Fruit fly (Drosophila melanogaster) Kc167 (cell line): ENCODE measurements around the gene CG13842.

Experiments used
- Myc ChIP-seq: fragments of >200 bp; optimal IDR thresholded peaks from 2 replicates; lab custom pipeline; 2017; ENCODE audit warnings: missing external identifiers
- Sin3A ChIP-seq: fragments of >200 bp; optimal IDR thresholded peaks from 2 replicates; lab custom pipeline; 2018; ENCODE audit warnings: missing external identifiers
- h ChIP-seq: fragments of >200 bp; optimal IDR thresholded peaks from 3 replicates; lab custom pipeline; 2018; ENCODE audit warnings: missing external identifiers
- insv ChIP-seq: fragments of >200 bp; optimal IDR thresholded peaks from 3 replicates; lab custom pipeline; 2018; ENCODE audit warnings: missing external identifiers
- psq ChIP-seq: fragments of >200 bp; optimal IDR thresholded peaks from 2 replicates; lab custom pipeline; 2017; ENCODE audit warnings: missing external identifiers
- ttk ChIP-seq: sonication (Bioruptor generic); optimal IDR thresholded peaks from 2 replicates; lab custom pipeline; 2017; ENCODE audit warnings: missing external identifiers

CG13842 gene

DNA sequence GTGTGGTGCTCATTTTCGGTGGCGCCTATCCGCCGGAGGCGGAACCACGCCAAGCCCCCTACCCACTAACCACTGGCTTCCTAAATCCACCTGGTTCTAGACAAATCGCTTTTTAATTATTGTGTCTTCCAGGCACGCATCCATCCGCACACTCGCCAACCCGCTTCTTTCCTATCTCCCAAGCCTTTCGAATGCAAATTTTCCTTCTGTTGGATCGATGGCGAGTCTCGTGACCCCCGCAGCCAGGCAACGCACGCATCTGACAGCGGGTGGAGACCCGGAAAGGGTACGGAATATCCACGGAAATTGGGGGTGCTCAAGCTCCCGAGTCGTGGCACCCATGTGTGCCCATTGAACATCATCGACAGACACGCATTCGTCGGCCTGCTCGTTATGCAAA is at the start of gene CG13842:
Gene CG13842, minus strand, starts transcription at position 101 of the 400 bp plus-strand sequence.
- TF ChIP-seq h (lab: Kevin White, UChicago) (no peak), ttk (lab: Kevin White, UChicago) (no peak), Myc (lab: Kevin White, UChicago) (no peak), Sin3A (lab: Kevin White, UChicago) (no peak)

DNA sequence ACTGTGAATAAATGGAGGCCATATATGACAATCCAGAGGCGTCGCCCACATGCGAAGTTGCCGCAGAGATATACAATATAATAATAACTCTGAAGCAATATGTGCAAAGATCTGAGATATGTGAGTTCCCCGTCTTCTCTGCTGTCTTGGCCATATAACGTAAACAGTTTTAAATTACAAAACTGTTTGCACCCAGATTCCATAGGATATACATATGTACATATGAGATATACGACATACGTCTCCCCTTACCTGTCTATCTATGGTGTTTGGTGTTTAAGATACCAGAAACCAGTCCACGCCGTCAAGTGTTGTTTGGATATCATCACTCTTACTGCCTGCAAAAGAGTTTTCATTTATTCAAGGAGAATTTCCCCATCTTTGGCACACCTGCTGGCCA is 49.2 kb upstream of the CG13842 start:
- TF ChIP-seq ttk (lab: Kevin White, UChicago) = no peak
- TF ChIP-seq Myc (lab: Kevin White, UChicago) = no peak
- no peak for TF ChIP-seq psq (lab: Kevin White, UChicago)
- TF ChIP-seq h (lab: Kevin White, UChicago) = no peak
- TF ChIP-seq insv (lab: Kevin White, UChicago) = no peak
- no peak for TF ChIP-seq Sin3A (lab: Kevin White, UChicago)

DNA sequence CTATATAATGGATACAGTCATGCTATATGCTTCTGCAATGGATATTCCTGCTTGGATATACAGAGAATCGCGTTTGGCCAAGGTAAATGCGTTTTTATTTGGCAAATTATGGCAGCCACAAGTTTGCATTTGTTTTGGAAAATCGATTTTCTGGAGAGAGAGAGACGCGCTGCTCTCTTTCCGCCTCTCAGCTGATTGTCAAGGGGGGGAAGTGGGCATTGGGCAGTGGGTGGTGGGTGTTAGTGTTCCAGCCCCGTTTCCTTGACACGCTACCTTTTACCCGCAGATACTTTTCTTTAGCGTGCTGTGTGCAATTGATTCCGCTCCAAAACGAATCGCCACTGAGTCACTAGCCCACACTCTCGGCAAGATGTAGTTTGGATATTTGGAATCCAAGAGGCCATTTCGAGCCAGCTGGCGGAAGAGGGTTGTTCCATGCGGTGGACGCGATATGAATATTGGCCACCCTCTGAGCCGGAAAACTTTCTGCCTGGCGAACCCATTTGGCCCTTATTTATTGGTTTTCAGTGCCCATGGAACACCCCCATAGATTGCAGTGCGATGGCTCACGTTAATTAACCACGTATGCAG is 48.2 kb upstream of the CG13842 start:
- no peak for TF ChIP-seq Sin3A (lab: Kevin White, UChicago)
- TF ChIP-seq insv (lab: Kevin White, UChicago) = no peak
- no peak for TF ChIP-seq Myc (lab: Kevin White, UChicago)

DNA sequence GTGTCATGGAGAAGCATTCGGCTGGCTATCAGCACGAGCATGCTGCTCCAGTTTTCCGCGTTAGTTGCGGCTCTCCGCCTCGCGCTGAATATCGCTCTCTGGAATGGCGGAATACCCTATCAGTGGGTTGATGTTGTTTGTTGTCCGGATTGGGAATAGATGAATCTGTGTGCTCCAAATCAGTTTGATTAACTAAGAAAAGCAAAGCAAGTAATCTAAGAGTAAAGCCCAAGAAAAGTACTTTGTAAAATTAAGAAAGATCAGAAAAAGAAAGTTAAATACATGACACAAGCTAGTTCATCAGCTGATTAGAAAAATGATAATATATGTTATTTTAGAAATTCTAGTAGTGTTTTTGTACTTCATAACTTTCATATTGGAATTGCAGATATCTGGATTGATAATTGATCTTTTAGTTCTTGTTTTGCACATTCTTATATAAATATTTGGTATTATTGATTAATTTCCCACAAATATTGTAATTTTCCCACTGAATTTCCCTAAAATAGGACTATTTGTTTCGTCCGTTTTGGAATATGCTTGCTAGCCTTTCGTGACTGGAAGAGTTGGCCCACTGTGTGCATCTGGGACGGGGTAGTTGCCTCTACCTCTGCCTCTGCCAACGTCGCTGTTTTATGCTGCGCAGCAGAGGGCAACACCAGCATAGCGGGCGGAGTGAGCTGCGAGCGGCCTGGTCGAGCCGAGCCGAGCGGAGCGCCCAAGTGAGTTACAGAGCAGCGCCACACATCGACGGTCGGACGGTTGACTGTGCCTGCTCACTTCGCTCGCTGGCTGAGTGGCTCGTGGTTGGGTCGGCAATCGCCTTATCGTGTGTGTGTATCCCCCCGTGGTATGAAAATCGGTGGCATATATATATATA is 47.1 kb upstream of the CG13842 start:
- TF ChIP-seq Myc (lab: Kevin White, UChicago) (no peak), psq (lab: Kevin White, UChicago) (no peak), h (lab: Kevin White, UChicago) (no peak), insv (lab: Kevin White, UChicago) (no peak), ttk (lab: Kevin White, UChicago) (no peak)

DNA sequence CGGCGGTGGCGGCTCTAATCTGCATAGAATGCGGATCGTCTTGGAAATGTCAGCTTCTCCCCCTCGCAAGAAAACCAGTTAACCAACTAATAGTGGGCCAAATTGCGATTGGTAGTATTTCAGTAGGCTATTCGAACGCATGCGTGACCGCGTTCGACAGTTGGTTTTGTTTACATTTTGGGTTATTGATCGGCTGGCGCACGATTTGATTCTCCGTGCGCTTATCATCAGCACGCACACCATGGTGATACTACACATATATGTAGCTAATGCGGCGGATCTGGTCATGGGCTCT is 46.5 kb upstream of the CG13842 start:
- TF ChIP-seq ttk (lab: Kevin White, UChicago) = no peak
- no peak for TF ChIP-seq psq (lab: Kevin White, UChicago)
- no peak for TF ChIP-seq insv (lab: Kevin White, UChicago)
- TF ChIP-seq Myc (lab: Kevin White, UChicago) = no peak
- no peak for TF ChIP-seq h (lab: Kevin White, UChicago)
- no peak for TF ChIP-seq Sin3A (lab: Kevin White, UChicago)

DNA sequence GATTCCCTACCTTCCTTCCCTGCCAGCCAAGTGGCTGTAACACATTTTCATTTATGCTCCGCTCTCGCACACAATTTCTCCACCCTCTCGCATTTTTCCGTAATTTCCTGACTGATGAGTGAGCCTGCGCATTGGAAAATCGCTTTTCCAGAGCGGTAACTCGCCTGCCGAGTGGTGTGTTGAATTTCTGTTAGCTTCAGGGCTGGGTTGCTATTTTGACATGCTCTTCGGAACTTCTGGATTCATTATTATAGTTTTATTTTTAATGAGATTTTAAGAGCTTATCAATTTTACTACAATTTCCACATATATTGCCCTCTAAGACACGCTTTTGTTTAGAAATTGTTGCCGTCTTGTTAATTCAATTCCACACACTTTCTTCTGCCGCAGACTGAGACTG is 45.9 kb upstream of the CG13842 start:
- no peak for TF ChIP-seq h (lab: Kevin White, UChicago)
- TF ChIP-seq ttk (lab: Kevin White, UChicago) = no peak
- TF ChIP-seq insv (lab: Kevin White, UChicago) = no peak
- TF ChIP-seq Sin3A (lab: Kevin White, UChicago) = no peak
- TF ChIP-seq Myc (lab: Kevin White, UChicago) = no peak
- no peak for TF ChIP-seq psq (lab: Kevin White, UChicago)

DNA sequence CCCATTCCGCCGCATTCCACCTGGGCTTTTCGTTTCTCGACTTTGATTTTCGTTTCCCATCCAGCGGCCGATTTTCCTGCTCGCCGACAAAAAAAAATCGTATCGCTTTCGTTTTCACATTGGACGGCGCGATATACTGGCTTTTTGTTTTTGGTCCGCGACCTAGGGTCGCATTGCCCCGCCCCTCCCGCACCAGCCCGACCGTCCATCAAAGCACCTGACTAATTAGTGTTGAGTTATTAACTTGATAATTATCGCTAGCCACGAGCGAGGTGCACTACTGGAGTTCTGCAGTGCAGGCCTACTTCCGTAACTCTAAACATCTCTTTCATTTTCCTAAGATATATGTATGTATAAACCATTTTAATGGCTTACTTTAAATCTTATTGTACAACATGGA is 44.6 kb upstream of the CG13842 start:
- TF ChIP-seq ttk (lab: Kevin White, UChicago) (no peak), psq (lab: Kevin White, UChicago) (no peak), Myc (lab: Kevin White, UChicago) (no peak), Sin3A (lab: Kevin White, UChicago) (no peak), insv (lab: Kevin White, UChicago) (no peak)

DNA sequence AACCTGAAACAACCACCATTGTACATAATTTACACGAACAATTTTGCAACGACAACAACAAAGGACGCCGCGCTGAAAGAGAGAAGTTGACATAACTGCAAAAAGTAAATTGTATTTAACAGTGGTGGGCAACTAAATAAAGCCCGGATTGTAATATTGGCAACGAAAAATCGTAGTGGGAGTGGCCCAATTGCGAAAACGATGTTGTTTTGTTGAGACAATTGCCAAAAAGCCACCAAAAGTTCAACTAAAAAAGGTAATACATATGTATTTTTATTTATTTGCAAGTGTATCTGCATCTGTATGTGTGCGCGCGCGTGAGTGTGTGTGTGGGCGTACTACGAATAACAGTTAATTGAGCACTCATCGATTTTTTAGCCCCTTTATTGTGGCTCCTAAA is 44.0 kb upstream of the CG13842 start:
- TF ChIP-seq psq (lab: Kevin White, UChicago) (no peak), h (lab: Kevin White, UChicago) (no peak), insv (lab: Kevin White, UChicago) (no peak), Sin3A (lab: Kevin White, UChicago) (no peak), Myc (lab: Kevin White, UChicago) (no peak), ttk (lab: Kevin White, UChicago) (no peak)

DNA sequence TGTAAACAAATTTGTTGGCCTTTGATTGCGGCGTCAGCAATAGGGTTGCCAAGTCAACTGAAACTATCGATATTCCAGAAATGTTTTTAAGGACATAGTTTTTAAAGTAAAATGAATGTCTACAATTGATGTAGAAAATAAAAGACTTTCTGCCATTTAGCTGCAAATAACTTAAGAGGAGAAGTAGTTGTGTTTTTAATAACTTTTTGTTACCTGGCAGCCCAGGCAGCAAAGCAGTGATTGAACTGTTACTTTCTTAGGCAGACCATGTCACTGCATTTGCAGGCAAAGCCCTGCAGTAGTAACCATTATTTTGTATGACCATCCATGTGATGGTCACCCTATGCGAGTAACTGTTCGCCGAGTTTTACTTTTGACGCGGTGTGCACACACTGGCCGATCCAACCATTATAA is 43.5 kb upstream of the CG13842 start, which contains the start of the genes rumi, CG7029 and Usp12-46:
Gene rumi, minus strand, starts transcription at position 64 of the 414 bp plus-strand sequence.
Gene CG7029, plus strand, starts transcription at position 368 of the 414 bp plus-strand sequence.
Gene Usp12-46, plus strand, starts transcription at position 368 of the 414 bp plus-strand sequence.
- TF ChIP-seq Sin3A (lab: Kevin White, UChicago) (no peak), Myc (lab: Kevin White, UChicago) (no peak), psq (lab: Kevin White, UChicago) (no peak), insv (lab: Kevin White, UChicago) (no peak), h (lab: Kevin White, UChicago) (no peak), ttk (lab: Kevin White, UChicago) (no peak)

DNA sequence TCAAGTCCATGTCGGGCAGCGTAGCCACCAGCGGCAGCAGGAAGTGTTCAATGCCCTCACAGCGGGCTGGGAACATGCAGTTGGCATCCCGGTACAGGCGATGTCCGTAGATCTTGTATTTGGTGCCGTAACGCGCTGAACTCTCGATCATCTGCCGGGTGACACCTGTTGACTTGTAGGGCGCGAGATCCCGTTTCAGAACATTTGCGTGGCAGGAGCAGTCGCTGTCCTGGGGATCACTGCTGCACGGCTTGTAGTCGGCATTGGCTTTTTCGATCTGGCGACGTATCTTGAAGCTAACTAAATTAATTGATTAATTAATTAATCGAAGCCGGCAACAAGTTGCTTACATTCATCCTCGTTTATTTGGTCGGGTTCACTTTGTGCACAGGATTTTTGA is 43.0 kb upstream of the CG13842 start:
- TF ChIP-seq psq (lab: Kevin White, UChicago) (no peak), Sin3A (lab: Kevin White, UChicago) (no peak), insv (lab: Kevin White, UChicago) (no peak), Myc (lab: Kevin White, UChicago) (no peak), h (lab: Kevin White, UChicago) (no peak), ttk (lab: Kevin White, UChicago) (no peak)

DNA sequence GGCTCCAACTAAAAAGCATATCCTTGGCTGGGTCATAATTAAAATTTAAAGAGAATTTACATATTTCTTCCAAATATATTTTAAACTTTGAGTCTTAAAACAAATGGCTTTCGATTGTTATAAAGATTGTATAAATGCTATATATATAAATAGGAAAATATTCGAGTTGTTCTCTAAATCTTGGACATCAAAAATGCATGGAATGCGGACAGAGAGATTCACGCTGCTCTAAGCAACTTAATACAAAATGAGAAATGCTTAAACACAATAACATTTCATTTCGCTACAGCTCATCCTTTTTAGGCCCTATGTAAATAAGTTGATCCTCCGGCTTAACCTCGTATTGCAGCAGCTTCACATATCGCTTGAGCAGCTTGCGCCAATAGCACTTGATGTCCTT is 41.9 kb upstream of the CG13842 start, which contains the start of gene CG31139:
Gene CG31139, minus strand, starts transcription at position 101 of the 400 bp plus-strand sequence.
- TF ChIP-seq h (lab: Kevin White, UChicago) (no peak), Myc (lab: Kevin White, UChicago) (no peak), psq (lab: Kevin White, UChicago) (no peak), ttk (lab: Kevin White, UChicago) (no peak), Sin3A (lab: Kevin White, UChicago) (no peak), insv (lab: Kevin White, UChicago) (no peak)
